Worm (Caenorhabditis elegans): ENCODE data around the gene mig-38.

mig-38 gene

DNA sequence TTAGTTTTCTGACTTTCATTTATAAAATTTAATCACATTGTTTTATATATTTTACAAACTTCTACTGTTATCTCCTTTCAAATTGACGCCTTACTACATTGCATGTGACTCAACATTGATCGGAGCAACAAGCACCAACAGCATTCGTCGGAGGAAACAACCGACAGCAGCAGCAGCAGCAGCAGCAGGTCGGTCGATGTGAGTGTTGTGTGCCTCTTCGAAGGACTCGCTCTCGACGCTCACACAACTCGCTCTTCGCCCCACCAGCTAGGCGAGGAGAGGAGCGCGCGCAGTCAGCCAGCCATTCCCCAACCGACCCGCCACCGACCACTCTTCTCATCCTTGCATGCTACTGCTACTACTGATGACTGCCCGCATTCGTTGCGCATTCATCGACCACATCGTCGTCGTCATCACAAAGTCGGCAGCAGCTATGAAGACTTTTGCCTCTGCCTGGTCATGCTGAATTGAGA lies 10.1 kb upstream of the mig-38 start, which contains the start of gene F12F6.1 (continued):
- no peak for TF ChIP-seq nhr-11 (tag; optimal IDR thresholded peaks at IDR 0.05)
- TF ChIP-seq ceh-19 (GFP tag; optimal IDR thresholded peaks at IDR 0.05), result no peak
- TF ChIP-seq unc-55 (GFP tag; optimal IDR thresholded peaks at IDR 0.05), result no peak
- no peak for TF ChIP-seq hlh-30 (tag; optimal IDR thresholded peaks at IDR 0.05; ENCODE audit: insufficient read depth)

DNA sequence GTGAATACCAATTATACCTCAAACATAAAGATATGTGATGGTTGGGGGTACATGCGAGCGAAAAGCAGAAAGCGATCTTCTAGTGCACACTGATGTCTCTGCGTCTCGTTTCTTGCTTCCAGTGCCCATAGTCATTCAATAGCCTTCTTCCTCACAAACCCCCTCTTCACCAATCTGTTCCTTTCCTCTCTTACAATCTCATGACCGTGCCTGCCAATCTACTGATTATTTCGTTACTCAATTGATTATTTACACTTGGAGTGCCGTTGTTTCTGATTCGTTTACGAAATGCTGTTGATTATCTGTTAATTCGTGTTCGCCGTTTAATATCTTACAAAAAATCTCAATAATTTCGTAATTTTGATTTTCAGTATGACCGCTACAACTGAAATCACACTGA lies 9.2 kb upstream of the mig-38 start:
- TF ChIP-seq lim-6 (tag; optimal IDR thresholded peaks at IDR 0.05), result no peak

DNA sequence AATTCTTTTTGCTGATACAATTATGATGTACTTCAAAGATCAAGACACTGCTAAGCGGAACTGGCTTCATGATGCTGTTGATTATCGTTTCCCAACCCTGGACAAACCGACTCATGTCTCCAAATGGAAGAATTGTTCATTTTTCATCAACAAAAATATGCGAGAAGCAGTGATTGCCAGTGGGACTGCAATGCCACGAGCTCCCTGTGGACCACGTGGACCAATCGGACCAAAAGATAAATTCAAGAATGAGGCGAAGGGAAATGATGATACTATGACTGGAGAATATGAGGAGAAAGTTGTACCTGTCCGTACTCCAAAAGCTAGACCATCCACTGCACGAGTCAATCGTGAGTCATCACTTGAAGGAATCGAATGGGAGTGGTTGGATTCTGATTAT lies 7.6 kb upstream of the mig-38 start:
- no peak for TF ChIP-seq unc-55 (GFP tag; optimal IDR thresholded peaks at IDR 0.05)
- no peak for TF ChIP-seq F13H6.1 (tag; optimal IDR thresholded peaks at IDR 0.05)
- no peak for TF ChIP-seq ceh-18 (tag; optimal IDR thresholded peaks at IDR 0.05)
- no peak for TF ChIP-seq unc-3 (GFP tag; conservative IDR thresholded peaks at IDR 0.05)
- no peak for TF ChIP-seq unc-3 (tag; optimal IDR thresholded peaks at IDR 0.05)

DNA sequence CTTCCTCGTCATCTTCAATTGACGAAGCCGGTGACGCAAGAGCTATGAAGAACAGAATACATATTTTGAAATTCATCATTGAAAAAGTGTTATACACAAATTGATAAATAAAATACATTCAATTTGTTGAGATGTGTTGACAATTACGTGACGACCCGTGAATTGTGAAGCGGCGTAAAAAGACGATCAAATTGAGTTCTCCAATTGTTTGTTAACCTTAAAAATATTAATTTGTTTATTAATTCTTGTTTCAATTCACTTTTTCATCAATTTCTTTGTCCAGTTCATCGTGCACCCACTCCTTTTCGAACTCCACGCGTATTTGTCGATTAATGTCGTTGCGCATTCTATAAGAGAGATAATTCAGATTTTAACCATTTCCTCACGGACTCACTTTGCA lies 1.9 kb upstream of the mig-38 start, which contains the start of gene spe-36:
spe-36 (minus strand) TSS at position 101 of the 400 bp plus-strand sequence.
- no peak for TF ChIP-seq elt-2 (tag; optimal IDR thresholded peaks at IDR 0.05)
- no peak for TF ChIP-seq pat-9 (tag; optimal IDR thresholded peaks at IDR 0.05)
- TF ChIP-seq lim-6 (tag; optimal IDR thresholded peaks at IDR 0.05), result no peak
- no peak for TF ChIP-seq ttx-3 (tag; optimal IDR thresholded peaks at IDR 0.05)

DNA sequence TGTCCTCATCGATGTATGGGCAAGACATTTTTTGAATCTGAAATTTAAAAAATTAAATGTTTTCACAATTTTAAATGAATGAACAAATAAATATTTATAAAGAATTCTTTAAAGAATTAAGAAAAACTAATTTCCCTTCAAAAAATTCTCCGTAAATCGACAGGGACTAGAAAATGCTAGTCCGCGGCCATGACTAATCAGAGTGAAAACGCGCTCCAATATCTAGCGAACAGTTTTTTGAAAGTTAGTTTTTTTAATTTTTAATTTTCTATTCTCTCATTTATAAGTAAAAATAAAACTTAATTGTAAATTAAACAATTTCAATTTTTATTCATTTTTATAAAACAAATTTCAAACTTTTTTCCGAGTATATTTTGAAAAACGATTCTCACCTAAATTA lies 1.2 kb upstream of the mig-38 start:
- TF ChIP-seq K09A11.1 (tag; optimal IDR thresholded peaks at IDR 0.05; ENCODE audit: insufficient read depth), result no peak
- no peak for TF ChIP-seq ceh-18 (tag; optimal IDR thresholded peaks at IDR 0.05)
- TF ChIP-seq ceh-31 (tag; optimal IDR thresholded peaks at IDR 0.05), result peak; percentile 12
- peak; percentile 66 for TF ChIP-seq zip-5 (tag; optimal IDR thresholded peaks at IDR 0.05)
- TF ChIP-seq ets-4 (tag; optimal IDR thresholded peaks at IDR 0.05), result peak; percentile 44
- TF ChIP-seq C08G9.2 (tag; optimal IDR thresholded peaks at IDR 0.05), result peak; percentile 55
- TF ChIP-seq ceh-2 (tag; optimal IDR thresholded peaks at IDR 0.05), result peak; percentile 36

DNA sequence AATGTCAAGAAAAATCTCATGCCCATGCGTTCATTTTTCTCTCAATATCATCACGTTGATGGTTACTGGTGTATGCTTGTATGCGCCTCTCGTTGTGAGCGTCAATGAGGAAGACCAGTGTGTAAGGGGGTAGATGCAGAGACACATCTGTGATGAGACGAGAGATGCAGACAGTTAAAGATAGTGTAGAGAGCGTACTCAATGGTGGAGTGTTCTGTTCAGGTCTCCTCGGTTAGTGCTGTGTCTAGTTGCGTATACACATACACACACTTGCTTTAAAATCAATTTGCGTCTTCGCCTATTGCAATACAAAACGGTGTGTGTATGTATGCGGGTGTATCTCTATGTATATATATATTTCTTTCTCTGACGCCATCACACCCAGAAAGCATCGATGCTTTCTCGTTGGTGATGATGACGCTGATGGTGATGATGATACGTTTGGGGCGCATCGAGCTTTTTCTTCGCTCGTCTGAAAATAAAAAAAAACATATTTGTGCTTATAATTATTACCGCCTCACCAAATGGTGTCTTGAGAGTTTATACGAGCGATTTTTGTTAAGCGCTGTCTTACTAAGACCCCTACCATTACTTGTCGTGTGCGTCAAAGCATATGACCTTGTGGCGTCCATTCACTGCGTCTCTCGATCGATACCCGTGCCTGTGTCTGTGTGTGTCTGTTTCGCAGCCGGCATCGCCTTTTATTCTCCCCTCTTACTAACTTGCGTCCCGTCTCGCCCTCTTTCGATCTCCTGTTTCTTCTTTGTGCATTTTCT lies 441 bp upstream of the mig-38 start, which contains the start of gene F40F11.3:
F40F11.3 (minus strand) TSS at position 589 of the 776 bp plus-strand sequence.
- peak; percentile 70 for TF ChIP-seq ceh-34 (tag; optimal IDR thresholded peaks at IDR 0.05)
- no peak for TF ChIP-seq ahr-1 (tag; optimal IDR thresholded peaks at IDR 0.05)
- TF ChIP-seq ceh-2 (tag; optimal IDR thresholded peaks at IDR 0.05), result no peak
- no peak for TF ChIP-seq zip-5 (tag; optimal IDR thresholded peaks at IDR 0.05)
- no peak for TF ChIP-seq nhr-11 (tag; optimal IDR thresholded peaks at IDR 0.05)
- no peak for TF ChIP-seq K02D7.2 (tag; optimal IDR thresholded peaks at IDR 0.05)
- no peak for TF ChIP-seq elt-4 (tag; optimal IDR thresholded peaks at IDR 0.05)
- TF ChIP-seq gmeb-2 (tag; optimal IDR thresholded peaks at IDR 0.05), result no peak
- TF ChIP-seq unc-55 (GFP tag; optimal IDR thresholded peaks at IDR 0.05), result peak; percentile 86
- no peak for TF ChIP-seq syd-9 (tag; optimal IDR thresholded peaks at IDR 0.05)
- TF ChIP-seq hlh-30 (tag; optimal IDR thresholded peaks at IDR 0.05; ENCODE audit: insufficient read depth), result peak; percentile 68
- TF ChIP-seq fax-1 (tag; optimal IDR thresholded peaks at IDR 0.05), result no peak
- no peak for TF ChIP-seq pha-4 (tag; optimal IDR thresholded peaks at IDR 0.05)
- TF ChIP-seq tbx-7 (tag; optimal IDR thresholded peaks at IDR 0.05), result no peak
- TF ChIP-seq mec-3 (tag; optimal IDR thresholded peaks at IDR 0.05; ENCODE audit: borderline replicate concordance), result no peak
- TF ChIP-seq ztf-16 (tag; optimal IDR thresholded peaks at IDR 0.05), result no peak
- TF ChIP-seq hlh-15 (tag; optimal IDR thresholded peaks at IDR 0.05), result no peak
- TF ChIP-seq madf-2 (tag; optimal IDR thresholded peaks at IDR 0.05), result no peak
- TF ChIP-seq rnt-1 (tag; optimal IDR thresholded peaks at IDR 0.05), result no peak
- TF ChIP-seq dmd-4 (tag; optimal IDR thresholded peaks at IDR 0.05; ENCODE audit: borderline replicate concordance), result no peak
- no peak for TF ChIP-seq nhr-232 (tag; optimal IDR thresholded peaks at IDR 0.05)
- TF ChIP-seq ama-1 (optimal IDR thresholded peaks at IDR 0.05), result no peak
- peak; percentile 41 for TF ChIP-seq ceh-19 (GFP tag; optimal IDR thresholded peaks at IDR 0.05)
- TF ChIP-seq eyg-1 (tag; optimal IDR thresholded peaks at IDR 0.05), result no peak
- TF ChIP-seq pros-1 (tag; optimal IDR thresholded peaks at IDR 0.05), result peak; percentile 76
- TF ChIP-seq ceh-45 (GFP tag; IDR thresholded peaks at IDR 0.05), result no peak
- TF ChIP-seq C38D4.7 (GFP tag; optimal IDR thresholded peaks at IDR 0.05), result no peak
- TF ChIP-seq F13H6.1 (tag; optimal IDR thresholded peaks at IDR 0.05), result peak; percentile 24
- no peak for TF ChIP-seq unc-3 (GFP tag; conservative IDR thresholded peaks at IDR 0.05)
- TF ChIP-seq unc-3 (tag; optimal IDR thresholded peaks at IDR 0.05), result no peak
- no peak for TF ChIP-seq ceh-9 (tag; optimal IDR thresholded peaks at IDR 0.05)
